Fruit fly (Drosophila melanogaster) whole organism, embryonic: Measurements from ENCODE around the gene eca.

Experiments used
- Antp ChIP-seq: fragments of 200-800 bp; sonication (Bioruptor generic); optimal IDR thresholded peaks from 3 replicates; lab custom pipeline; 2016; ENCODE audit warnings: missing biosample characterization, missing genetic modification characterization
- Atf3 ChIP-seq: fragments of 200-800 bp; sonication (Bioruptor generic); optimal IDR thresholded peaks from 3 replicates; lab custom pipeline; 2016; ENCODE audit warnings: missing biosample characterization, missing genetic modification characterization
- CG12104 ChIP-seq: fragments of 200-800 bp; sonication (Bioruptor generic); optimal IDR thresholded peaks from 3 replicates; lab custom pipeline; 2016; ENCODE audit warnings: missing biosample characterization, missing genetic modification characterization
- CG12659 ChIP-seq: fragments of 200-800 bp; sonication (Bioruptor generic); optimal IDR thresholded peaks from 3 replicates; lab custom pipeline; 2017; ENCODE audit warnings: mild to moderate bottlenecking, missing biosample characterization, missing genetic modification reagents, missing genetic modification characterization
- CG12769 ChIP-seq: fragments of 200-800 bp; sonication (Bioruptor generic); optimal IDR thresholded peaks from 2 replicates; lab custom pipeline; 2019; ENCODE audit warnings: missing biosample characterization, mild to moderate bottlenecking, missing genetic modification characterization, moderate library complexity
- CG13123 ChIP-seq: fragments of 200-800 bp; sonication (Bioruptor generic); optimal IDR thresholded peaks from 2 replicates; lab custom pipeline; 2016; ENCODE audit warnings: missing biosample characterization, missing genetic modification characterization
- CG13624 ChIP-seq: fragments of 200-800 bp; sonication (Bioruptor generic); optimal IDR thresholded peaks from 2 replicates; lab custom pipeline; 2016; ENCODE audit warnings: missing biosample characterization, missing genetic modification characterization
- CG14667 ChIP-seq: fragments of 200-800 bp; sonication (Bioruptor generic); IDR thresholded peaks from 2 replicates; pipeline ENCODE4 v1.3.6; 2022; ENCODE audit warnings: missing biosample characterization, missing genetic modification characterization
- CG14860 ChIP-seq: fragments of 200-800 bp; sonication (Bioruptor generic); IDR thresholded peaks from 3 replicates; pipeline ENCODE4 v1.3.6; 2022; ENCODE audit warnings: missing biosample characterization, missing genetic modification characterization; ENCODE audit not compliant: partially characterized antibody
- CG15514 ChIP-seq: fragments of 200-800 bp; sonication (Bioruptor generic); optimal IDR thresholded peaks from 3 replicates; lab custom pipeline; 2017; ENCODE audit warnings: missing biosample characterization, missing genetic modification characterization, mild to moderate bottlenecking, moderate library complexity, missing genetic modification reagents
- CG15601 ChIP-seq: fragments of 200-800 bp; sonication (Bioruptor generic); optimal IDR thresholded peaks from 3 replicates; lab custom pipeline; 2019; ENCODE audit warnings: missing biosample characterization, mild to moderate bottlenecking, missing genetic modification characterization, moderate library complexity
- CG18476 ChIP-seq: fragments of 200-800 bp; sonication (Bioruptor generic); optimal IDR thresholded peaks from 2 replicates; lab custom pipeline; 2016; ENCODE audit warnings: missing biosample characterization, mild to moderate bottlenecking, missing genetic modification characterization
- CG2116 ChIP-seq: fragments of 200-800 bp; sonication (Bioruptor generic); optimal IDR thresholded peaks from 3 replicates; lab custom pipeline; 2018; ENCODE audit warnings: missing biosample characterization, mild to moderate bottlenecking, missing genetic modification characterization
- CG2875 ChIP-seq: fragments of 200-800 bp; sonication (Bioruptor generic); optimal IDR thresholded peaks from 2 replicates; lab custom pipeline; 2017; ENCODE audit warnings: missing biosample characterization, mild to moderate bottlenecking, missing genetic modification characterization, missing genetic modification reagents
- CG31365 ChIP-seq: fragments of 200-800 bp; sonication (Bioruptor generic); optimal IDR thresholded peaks from 2 replicates; lab custom pipeline; 2018; ENCODE audit warnings: missing biosample characterization, mild to moderate bottlenecking, missing genetic modification characterization
- CG32767 ChIP-seq: fragments of 200-800 bp; sonication (Bioruptor generic); IDR thresholded peaks from 2 replicates; pipeline ENCODE4 v1.3.6; 2022; ENCODE audit warnings: missing biosample characterization, missing genetic modification characterization
- CG3838 ChIP-seq: fragments of 200-800 bp; sonication (Bioruptor generic); optimal IDR thresholded peaks from 3 replicates; lab custom pipeline; 2016; ENCODE audit warnings: missing biosample characterization, missing genetic modification characterization
- CG6791 ChIP-seq: fragments of 200-800 bp; sonication (Bioruptor generic); IDR thresholded peaks from 3 replicates; pipeline ENCODE4 v1.3.6; 2022; ENCODE audit warnings: missing biosample characterization, missing genetic modification characterization; ENCODE audit not compliant: partially characterized antibody
- CG7271 ChIP-seq: fragments of 200-800 bp; sonication (Bioruptor generic); optimal IDR thresholded peaks from 2 replicates; lab custom pipeline; 2018; ENCODE audit warnings: missing biosample characterization, mild to moderate bottlenecking, missing genetic modification characterization, moderate library complexity
- CG7357 ChIP-seq: fragments of 200-800 bp; sonication (Bioruptor generic); IDR thresholded peaks from 3 replicates; pipeline ENCODE4 v1.3.6; 2022; ENCODE audit warnings: missing biosample characterization, missing genetic modification characterization
- CG7928 ChIP-seq: fragments of 200-800 bp; sonication (Bioruptor generic); optimal IDR thresholded peaks from 2 replicates; lab custom pipeline; 2017; ENCODE audit warnings: missing biosample characterization, mild to moderate bottlenecking, missing genetic modification characterization
- Dbx ChIP-seq: fragments of 200-800 bp; sonication (Bioruptor generic); IDR thresholded peaks from 3 replicates; pipeline ENCODE4 v1.3.6; 2022; ENCODE audit warnings: missing biosample characterization, missing genetic modification characterization
- Dp ChIP-seq: fragments of 200-800 bp; sonication (Bioruptor generic); optimal IDR thresholded peaks from 2 replicates; lab custom pipeline; 2018; ENCODE audit warnings: missing biosample characterization, mild to moderate bottlenecking, missing genetic modification characterization, moderate library complexity
- Drgx ChIP-seq: fragments of 200-800 bp; sonication (Bioruptor generic); IDR thresholded peaks from 2 replicates; pipeline ENCODE4 v1.3.6; 2022; ENCODE audit warnings: missing biosample characterization, missing genetic modification characterization
- E2f2 ChIP-seq: fragments of 200-800 bp; sonication (Bioruptor generic); IDR thresholded peaks from 2 replicates; pipeline ENCODE4 v1.3.6; 2022; ENCODE audit warnings: missing biosample characterization, missing genetic modification characterization
- HmgD ChIP-seq: fragments of 200-800 bp; sonication (Bioruptor generic); optimal IDR thresholded peaks from 3 replicates; lab custom pipeline; 2016; ENCODE audit warnings: missing biosample characterization, missing genetic modification characterization
- Hsf ChIP-seq: fragments of 200-800 bp; sonication (Bioruptor generic); optimal IDR thresholded peaks from 3 replicates; lab custom pipeline; 2016; ENCODE audit warnings: missing biosample characterization, missing genetic modification characterization
- Lhr ChIP-seq: fragments of 200-800 bp; sonication (Bioruptor generic); optimal IDR thresholded peaks from 3 replicates; lab custom pipeline; 2017; ENCODE audit warnings: mild to moderate bottlenecking, missing biosample characterization, missing genetic modification reagents, missing genetic modification characterization
- Lpt ChIP-seq: fragments of >200 bp; optimal IDR thresholded peaks from 2 replicates; lab custom pipeline; 2018; ENCODE audit warnings: missing biosample characterization, missing genetic modification characterization
- Mad ChIP-seq: fragments of 200-800 bp; sonication (Bioruptor generic); optimal IDR thresholded peaks from 2 replicates; lab custom pipeline; 2016; ENCODE audit warnings: missing biosample characterization, missing genetic modification characterization
- Nf-YB ChIP-seq: fragments of 200-800 bp; sonication (Bioruptor generic); optimal IDR thresholded peaks from 3 replicates; lab custom pipeline; 2019; ENCODE audit warnings: missing biosample characterization, mild to moderate bottlenecking, missing genetic modification characterization, moderate library complexity
- Poxn ChIP-seq: fragments of 200-800 bp; sonication (Bioruptor generic); IDR thresholded peaks from 2 replicates; pipeline ENCODE4 v1.3.6; 2022; ENCODE audit warnings: missing biosample characterization, missing genetic modification characterization
- Stat92E ChIP-seq, 3 experiments: fragments of >200 bp in 2 of 3; fragments of 200-800 bp in 1 of 3; sonication (Bioruptor generic) in 1 of 3; optimal IDR thresholded peaks; 2 replicates each; lab custom pipeline; 2017 to 2019; ENCODE audit warnings: missing biosample characterization in 3 of 3, missing genetic modification characterization in 3 of 3, mild to moderate bottlenecking in 1 of 3, moderate library complexity in 1 of 3
- ap ChIP-seq: fragments of 200-800 bp; sonication (Bioruptor generic); IDR thresholded peaks from 2 replicates; pipeline ENCODE4 v1.3.6; 2022; ENCODE audit warnings: missing biosample characterization, missing genetic modification characterization
- cad ChIP-seq: fragments of >200 bp; optimal IDR thresholded peaks from 2 replicates; lab custom pipeline; 2017; ENCODE audit warnings: missing biosample characterization, missing genetic modification characterization
- chinmo ChIP-seq: fragments of 200-800 bp; sonication (Bioruptor generic); IDR thresholded peaks from 4 replicates; pipeline ENCODE4 v1.3.6; 2022; ENCODE audit warnings: missing biosample characterization, missing genetic modification characterization; ENCODE audit not compliant: partially characterized antibody
- chn ChIP-seq: fragments of 200-800 bp; sonication (Bioruptor generic); optimal IDR thresholded peaks from 2 replicates; lab custom pipeline; 2016; ENCODE audit warnings: missing biosample characterization, missing genetic modification characterization
- corto ChIP-seq: fragments of 200-800 bp; sonication (Bioruptor generic); optimal IDR thresholded peaks from 2 replicates; lab custom pipeline; 2016; ENCODE audit warnings: missing biosample characterization, mild to moderate bottlenecking, missing genetic modification characterization, moderate library complexity
- crp ChIP-seq, 2 experiments: fragments of 200-800 bp; sonication (Bioruptor generic); optimal IDR thresholded peaks; 2 replicates in 1 of 2; 3 replicates in 1 of 2; lab custom pipeline; 2017; ENCODE audit warnings: missing biosample characterization in 2 of 2, missing genetic modification characterization in 2 of 2, mild to moderate bottlenecking in 1 of 2, moderate library complexity in 1 of 2
- gsb-n ChIP-seq: fragments of 200-800 bp; sonication (Bioruptor generic); optimal IDR thresholded peaks from 3 replicates; lab custom pipeline; 2018; ENCODE audit warnings: missing biosample characterization, mild to moderate bottlenecking, missing genetic modification characterization
- gt ChIP-seq: fragments of 200-800 bp; sonication (Bioruptor generic); IDR thresholded peaks from 2 replicates; pipeline ENCODE4 v1.3.6; 2022; ENCODE audit warnings: missing biosample characterization, missing genetic modification characterization
- kah ChIP-seq: fragments of 200-800 bp; sonication (Bioruptor generic); optimal IDR thresholded peaks from 2 replicates; lab custom pipeline; 2018; ENCODE audit warnings: missing biosample characterization, mild to moderate bottlenecking, missing genetic modification characterization
- mld ChIP-seq: fragments of 200-800 bp; sonication (Bioruptor generic); IDR thresholded peaks from 3 replicates; pipeline ENCODE4 v1.3.6; 2022; ENCODE audit warnings: missing biosample characterization, missing genetic modification characterization; ENCODE audit not compliant: partially characterized antibody
- pb ChIP-seq: fragments of 200-800 bp; sonication (Bioruptor generic); optimal IDR thresholded peaks from 3 replicates; lab custom pipeline; 2016; ENCODE audit warnings: missing biosample characterization, missing genetic modification characterization
- shn ChIP-seq: fragments of 200-800 bp; sonication (Bioruptor generic); optimal IDR thresholded peaks from 3 replicates; lab custom pipeline; 2016; ENCODE audit warnings: missing biosample characterization, missing genetic modification characterization
- slou ChIP-seq: fragments of 200-800 bp; sonication (Bioruptor generic); optimal IDR thresholded peaks from 3 replicates; lab custom pipeline; 2016; ENCODE audit warnings: missing biosample characterization, missing genetic modification characterization
- sob ChIP-seq: fragments of 200-800 bp; sonication (Bioruptor generic); IDR thresholded peaks from 2 replicates; pipeline ENCODE4 v1.3.6; 2022; ENCODE audit warnings: missing biosample characterization, missing genetic modification characterization
- tin ChIP-seq: fragments of 200-800 bp; sonication (Bioruptor generic); optimal IDR thresholded peaks from 3 replicates; lab custom pipeline; 2016; ENCODE audit warnings: missing biosample characterization, missing genetic modification characterization
- trh ChIP-seq: fragments of 200-800 bp; sonication (Bioruptor generic); optimal IDR thresholded peaks from 2 replicates; lab custom pipeline; 2016; ENCODE audit warnings: missing biosample characterization, missing genetic modification characterization
- zf30C ChIP-seq: fragments of 200-800 bp; sonication (Bioruptor generic); optimal IDR thresholded peaks from 3 replicates; lab custom pipeline; 2018; ENCODE audit warnings: missing biosample characterization, mild to moderate bottlenecking, missing genetic modification characterization
- zfh2 ChIP-seq: fragments of 200-800 bp; sonication (Bioruptor generic); optimal IDR thresholded peaks from 2 replicates; lab custom pipeline; 2016; ENCODE audit warnings: missing biosample characterization, missing genetic modification characterization

Gene eca

DNA sequence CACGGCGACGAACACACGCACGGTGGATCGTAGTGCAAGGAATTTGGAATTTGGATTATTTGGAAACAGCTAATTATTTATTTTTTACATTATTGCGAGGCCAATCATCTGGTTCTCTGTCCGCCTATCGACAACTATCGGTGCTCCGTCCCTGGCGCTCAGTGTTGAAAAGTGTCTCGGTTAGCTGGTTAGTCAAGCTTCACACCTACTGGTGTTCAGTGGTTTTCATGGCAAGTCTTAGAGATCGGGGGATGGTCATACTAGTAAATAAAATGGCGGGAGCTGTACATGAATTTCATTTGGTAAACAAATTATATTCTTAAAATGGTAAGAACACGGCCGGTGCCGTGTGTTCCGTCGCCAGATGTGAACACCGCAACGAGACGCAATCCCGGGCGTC, 25.6 kb upstream of the eca start, which contains the start of the genes trbd and dmt (continued):
- TF ChIP-seq chn (GFP tag; lab: Kevin White, UChicago) = peak; percentile 75
- TF ChIP-seq E2f2 = no peak
- TF ChIP-seq mld = no peak
- TF ChIP-seq Lhr = peak; percentile 89
- no peak for TF ChIP-seq CG32767 (GFP tag; lab: Robert Waterston, UW)
- peak; percentile 84 for TF ChIP-seq Dp (GFP tag; lab: Kevin White, UChicago)
- TF ChIP-seq CG3838 (GFP tag; lab: Kevin White, UChicago) = no peak
- TF ChIP-seq ap (GFP tag; lab: Robert Waterston, UW) = no peak
- TF ChIP-seq CG14667 (GFP tag; lab: Robert Waterston, UW) = no peak
- no peak for TF ChIP-seq Lpt (GFP tag; lab: Kevin White, UChicago)
- no peak for TF ChIP-seq sob (GFP tag; lab: Robert Waterston, UW)
- peak; percentile 81 for TF ChIP-seq zfh2 (GFP tag; lab: Kevin White, UChicago)
- no peak for TF ChIP-seq CG31365 (tag; lab: Kevin White, UChicago)
- TF ChIP-seq CG6791 (GFP tag; lab: Robert Waterston, UW) = no peak
- TF ChIP-seq CG7271 (tag; lab: Kevin White, UChicago) = no peak
- peak; percentile 99 for TF ChIP-seq CG7928 (GFP tag; lab: Kevin White, UChicago)
- no peak for TF ChIP-seq CG12769
- TF ChIP-seq HmgD (GFP tag; lab: Kevin White, UChicago) = peak; percentile 90
- no peak for TF ChIP-seq Poxn (GFP tag; lab: Robert Waterston, UW)
- TF ChIP-seq corto (GFP tag; lab: Kevin White, UChicago) = no peak
- TF ChIP-seq gt = no peak
- peak; percentile 95 for TF ChIP-seq CG12659
- TF ChIP-seq pb (GFP tag; lab: Kevin White, UChicago) = no peak
- peak; percentile 50 for TF ChIP-seq Atf3 (GFP tag; lab: Kevin White, UChicago)
- TF ChIP-seq Nf-YB (GFP tag; lab: Kevin White, UChicago) = no peak
- TF ChIP-seq zf30C (GFP tag; lab: Kevin White, UChicago) = no peak
- TF ChIP-seq Dbx (GFP tag; lab: Robert Waterston, UW) = no peak
- peak; percentile 78 for TF ChIP-seq kah (GFP tag; lab: Kevin White, UChicago)
- no peak for TF ChIP-seq trh
- no peak for TF ChIP-seq slou (GFP tag; lab: Kevin White, UChicago)
- no peak for TF ChIP-seq CG2875
- TF ChIP-seq chinmo = no peak
- TF ChIP-seq crp (GFP tag; optimal IDR thresholded peaks at IDR 0.05; lab: Kevin White, UChicago) = peak; percentile 45 to 92
- TF ChIP-seq Drgx (GFP tag; lab: Robert Waterston, UW) = no peak
- peak; percentile 58 for TF ChIP-seq Mad (GFP tag; lab: Kevin White, UChicago)
- no peak for TF ChIP-seq CG14860
- peak in 1 of 3 experiments; percentile 64 for TF ChIP-seq Stat92E (GFP tag; optimal IDR thresholded peaks at IDR 0.05; lab: Kevin White, UChicago)
- TF ChIP-seq CG13123 (GFP tag; lab: Kevin White, UChicago) = peak; percentile 40
- no peak for TF ChIP-seq cad (GFP tag; lab: Kevin White, UChicago)
- peak; percentile 52 for TF ChIP-seq tin
- TF ChIP-seq Hsf (GFP tag; lab: Kevin White, UChicago) = peak; percentile 37
- peak; percentile 76 for TF ChIP-seq CG13624 (GFP tag; lab: Kevin White, UChicago)
- peak; percentile 92 for TF ChIP-seq CG15514 (GFP tag; lab: Kevin White, UChicago)
- peak; percentile 81 for TF ChIP-seq CG2116 (GFP tag; lab: Kevin White, UChicago)
- no peak for TF ChIP-seq CG18476 (GFP tag; lab: Kevin White, UChicago)
- TF ChIP-seq shn (GFP tag; lab: Kevin White, UChicago) = peak; percentile 37
- TF ChIP-seq CG12104 (GFP tag; lab: Kevin White, UChicago) = no peak
- TF ChIP-seq CG7357 (GFP tag; lab: Robert Waterston, UW) = no peak
- TF ChIP-seq CG15601 = no peak
- peak; percentile 68 for TF ChIP-seq Antp (GFP tag; lab: Kevin White, UChicago)
- TF ChIP-seq gsb-n (tag; lab: Kevin White, UChicago) = no peak
